Worm (Caenorhabditis elegans) whole organism, L3 larva: ENCODE results near the gene Y64H9A.2.

Source experiments
- R02D3.7 ChIP-seq: fragments of 150-350 bp; optimal IDR thresholded peaks from 2 replicates; lab custom pipeline; 2014; ENCODE audit warnings: missing biosample characterization, missing genetic modification characterization
- ZK546.5 ChIP-seq: sonication (generic microtip); optimal IDR thresholded peaks from 2 replicates; lab custom pipeline; 2017; ENCODE audit warnings: missing biosample characterization, missing genetic modification characterization
- aly-2 ChIP-seq: fragments of 150-350 bp; optimal IDR thresholded peaks from 2 replicates; lab custom pipeline; 2014; ENCODE audit warnings: missing biosample characterization, missing genetic modification characterization
- ama-1 ChIP-seq: fragments of 150-350 bp; optimal IDR thresholded peaks from 2 replicates; lab custom pipeline; 2018
- ceh-16 ChIP-seq: sonication (generic microtip); optimal IDR thresholded peaks from 2 replicates; lab custom pipeline; 2017; ENCODE audit warnings: missing biosample characterization, missing genetic modification characterization
- ceh-28 ChIP-seq: fragments of 150-350 bp; optimal IDR thresholded peaks from 2 replicates; lab custom pipeline; 2014; ENCODE audit warnings: missing biosample characterization, missing genetic modification reagents, missing genetic modification characterization
- ceh-82 ChIP-seq: fragments of 150-350 bp; optimal IDR thresholded peaks from 2 replicates; lab custom pipeline; 2014; ENCODE audit warnings: missing biosample characterization, missing genetic modification characterization
- ceh-9 ChIP-seq: sonication (generic microtip); optimal IDR thresholded peaks from 2 replicates; lab custom pipeline; 2018; ENCODE audit warnings: missing biosample characterization, missing genetic modification characterization
- daf-12 ChIP-seq: fragments of 150-350 bp; optimal IDR thresholded peaks from 2 replicates; lab custom pipeline; 2014; ENCODE audit warnings: missing biosample characterization, missing genetic modification reagents, missing genetic modification characterization
- egl-27 ChIP-seq: sonication (generic microtip); optimal IDR thresholded peaks from 4 replicates; lab custom pipeline; 2017; ENCODE audit warnings: missing biosample characterization, missing genetic modification reagents, missing genetic modification characterization
- egl-5 ChIP-seq: fragments of 150-350 bp; optimal IDR thresholded peaks from 2 replicates; lab custom pipeline; 2017; ENCODE audit warnings: missing biosample characterization, missing genetic modification reagents, missing genetic modification characterization, inconsistent platforms
- elt-1 ChIP-seq: fragments of 150-350 bp; optimal IDR thresholded peaks from 2 replicates; lab custom pipeline; 2014; ENCODE audit warnings: missing biosample characterization, missing genetic modification characterization
- elt-2 ChIP-seq: sonication (generic microtip); optimal IDR thresholded peaks from 2 replicates; lab custom pipeline; 2016; ENCODE audit warnings: missing genetic modification reagents, mild to moderate bottlenecking, missing genetic modification characterization, missing compliant biosample characterization
- elt-3 ChIP-seq, 3 experiments: fragments of 150-350 bp in 1 of 3; sonication (generic microtip) in 2 of 3; optimal IDR thresholded peaks; 2 replicates in 2 of 3; 4 replicates in 1 of 3; lab custom pipeline; 2014 to 2017; ENCODE audit warnings: missing biosample characterization in 3 of 3, missing genetic modification characterization in 3 of 3
- eor-1 ChIP-seq, 2 experiments: fragments of 150-350 bp; optimal IDR thresholded peaks; 2 replicates each; lab custom pipeline; 2014 to 2018; ENCODE audit warnings: missing biosample characterization in 2 of 2, missing genetic modification characterization in 2 of 2
- fkh-10 ChIP-seq: sonication (generic microtip); optimal IDR thresholded peaks from 2 replicates; lab custom pipeline; 2017; ENCODE audit warnings: missing biosample characterization, missing genetic modification reagents, missing genetic modification characterization
- fkh-2 ChIP-seq: fragments of 150-350 bp; optimal IDR thresholded peaks from 2 replicates; lab custom pipeline; 2014; ENCODE audit warnings: missing biosample characterization, missing genetic modification reagents, missing genetic modification characterization
- fos-1 ChIP-seq: fragments of 150-350 bp; optimal IDR thresholded peaks from 2 replicates; lab custom pipeline; 2014; ENCODE audit warnings: missing biosample characterization, missing genetic modification characterization
- hmg-11 ChIP-seq: sonication (generic microtip); optimal IDR thresholded peaks from 2 replicates; lab custom pipeline; 2016; ENCODE audit warnings: missing genetic modification characterization, missing compliant biosample characterization
- jun-1 ChIP-seq: fragments of 150-350 bp; optimal IDR thresholded peaks from 2 replicates; lab custom pipeline; 2014; ENCODE audit warnings: missing biosample characterization, missing genetic modification reagents, missing genetic modification characterization
- lin-15B ChIP-seq: fragments of 150-350 bp; optimal IDR thresholded peaks from 2 replicates; lab custom pipeline; 2014; ENCODE audit warnings: missing biosample characterization, missing genetic modification characterization
- lin-39 ChIP-seq: fragments of 150-350 bp; optimal IDR thresholded peaks from 2 replicates; lab custom pipeline; 2018; ENCODE audit warnings: missing biosample characterization, missing genetic modification reagents, missing genetic modification characterization
- lsy-12 ChIP-seq: sonication (generic microtip); optimal IDR thresholded peaks from 2 replicates; lab custom pipeline; 2016; ENCODE audit warnings: mild to moderate bottlenecking, missing genetic modification characterization, missing compliant biosample characterization
- mdl-1 ChIP-seq: fragments of 150-350 bp; optimal IDR thresholded peaks from 2 replicates; lab custom pipeline; 2014; ENCODE audit warnings: missing biosample characterization, missing genetic modification characterization
- mml-1 ChIP-seq: fragments of 150-350 bp; sonication (generic microtip); optimal IDR thresholded peaks from 3 replicates; lab custom pipeline; 2014; ENCODE audit warnings: missing biosample characterization, missing genetic modification characterization
- nfya-1 ChIP-seq: sonication (generic microtip); optimal IDR thresholded peaks from 2 replicates; lab custom pipeline; 2017; ENCODE audit warnings: missing genetic modification characterization, mild to moderate bottlenecking, missing compliant biosample characterization, antibody characterized with exemption, moderate library complexity; ENCODE audit not compliant: insufficient read depth
- nhr-11 ChIP-seq: fragments of 150-350 bp; optimal IDR thresholded peaks from 2 replicates; lab custom pipeline; 2014; ENCODE audit warnings: missing biosample characterization, missing genetic modification characterization
- nhr-12 ChIP-seq: fragments of 150-350 bp; optimal IDR thresholded peaks from 2 replicates; lab custom pipeline; 2014; ENCODE audit warnings: missing biosample characterization, missing genetic modification characterization
- nhr-23 ChIP-seq: fragments of 150-350 bp; optimal IDR thresholded peaks from 2 replicates; lab custom pipeline; 2014; ENCODE audit warnings: missing biosample characterization, missing genetic modification reagents, missing genetic modification characterization
- nhr-237 ChIP-seq: fragments of 150-350 bp; optimal IDR thresholded peaks from 2 replicates; lab custom pipeline; 2014; ENCODE audit warnings: missing biosample characterization, missing genetic modification characterization
- nhr-25 ChIP-seq: sonication (generic microtip); optimal IDR thresholded peaks from 2 replicates; lab custom pipeline; 2017; ENCODE audit warnings: missing biosample characterization, missing genetic modification characterization
- nhr-28 ChIP-seq: fragments of 150-350 bp; optimal IDR thresholded peaks from 2 replicates; lab custom pipeline; 2014; ENCODE audit warnings: missing biosample characterization, missing genetic modification characterization
- nhr-43 ChIP-seq: sonication (generic microtip); optimal IDR thresholded peaks from 2 replicates; lab custom pipeline; 2016; ENCODE audit warnings: mild to moderate bottlenecking, missing genetic modification characterization, missing compliant biosample characterization; ENCODE audit not compliant: poor library complexity, severe bottlenecking
- nhr-67 ChIP-seq: fragments of 150-350 bp; optimal IDR thresholded peaks from 2 replicates; lab custom pipeline; 2014; ENCODE audit warnings: missing biosample characterization, missing genetic modification characterization
- nhr-76 ChIP-seq: fragments of 150-350 bp; sonication (generic microtip); optimal IDR thresholded peaks from 5 replicates; lab custom pipeline; 2014; ENCODE audit warnings: missing biosample characterization, missing genetic modification characterization
- nhr-77 ChIP-seq: fragments of 150-350 bp; optimal IDR thresholded peaks from 2 replicates; lab custom pipeline; 2014; ENCODE audit warnings: missing biosample characterization, missing genetic modification characterization
- pha-4 ChIP-seq: fragments of 150-350 bp; optimal IDR thresholded peaks from 2 replicates; lab custom pipeline; 2014; ENCODE audit warnings: missing biosample characterization, missing genetic modification reagents, missing genetic modification characterization
- pqm-1 ChIP-seq: fragments of 150-350 bp; optimal IDR thresholded peaks from 2 replicates; lab custom pipeline; 2017; ENCODE audit warnings: missing biosample characterization, missing genetic modification characterization, inconsistent platforms
- sea-2 ChIP-seq: fragments of 150-350 bp; sonication (generic microtip); optimal IDR thresholded peaks from 4 replicates; lab custom pipeline; 2014; ENCODE audit warnings: missing biosample characterization, missing genetic modification reagents, missing genetic modification characterization
- skn-1 ChIP-seq: fragments of 150-350 bp; optimal IDR thresholded peaks from 2 replicates; lab custom pipeline; 2014; ENCODE audit warnings: missing biosample characterization, missing genetic modification characterization
- snpc-4 ChIP-seq: fragments of 150-350 bp; optimal IDR thresholded peaks from 2 replicates; lab custom pipeline; 2014; ENCODE audit warnings: missing biosample characterization, missing genetic modification characterization
- tbx-2 ChIP-seq: sonication (generic microtip); optimal IDR thresholded peaks from 2 replicates; lab custom pipeline; 2016; ENCODE audit warnings: mild to moderate bottlenecking, missing genetic modification characterization, missing compliant biosample characterization
- unc-39 ChIP-seq: sonication (generic microtip); optimal IDR thresholded peaks from 4 replicates; lab custom pipeline; 2017; ENCODE audit warnings: missing biosample characterization, missing genetic modification characterization
- unc-62 ChIP-seq: fragments of 150-350 bp; sonication (generic microtip); optimal IDR thresholded peaks from 4 replicates; lab custom pipeline; 2014; ENCODE audit warnings: missing biosample characterization, missing genetic modification reagents, missing genetic modification characterization
- zag-1 ChIP-seq: fragments of 150-350 bp; optimal IDR thresholded peaks from 2 replicates; lab custom pipeline; 2014; ENCODE audit warnings: missing biosample characterization, missing genetic modification characterization
- ztf-11 ChIP-seq: fragments of 150-350 bp; optimal IDR thresholded peaks from 2 replicates; lab custom pipeline; 2014; ENCODE audit warnings: missing biosample characterization, missing genetic modification characterization
- ztf-4 ChIP-seq: fragments of 150-350 bp; optimal IDR thresholded peaks from 2 replicates; lab custom pipeline; 2014; ENCODE audit warnings: missing biosample characterization, missing genetic modification characterization

Y64H9A.2 gene

ce11 chrX:5085465-5085864 lies 41.7 kb downstream of the Y64H9A.2 start:
- TF ChIP-seq unc-39 (peak; percentile 61), nhr-43 (tag; lab: Kevin White, UChicago) (peak; percentile 86), nhr-25 (tag; lab: Kevin White, UChicago) (peak; percentile 60), sea-2 (GFP tag; lab: Kevin White, UChicago) (peak; percentile 3), egl-27 (peak; percentile 85), tbx-2 (tag; lab: Kevin White, UChicago) (peak; percentile 84), jun-1 (tag; lab: Kevin White, UChicago) (peak; percentile 64), ceh-82 (tag; lab: Kevin White, UChicago) (peak; percentile 36), lsy-12 (peak; percentile 86), ZK546.5 (tag; lab: Kevin White, UChicago) (no peak), aly-2 (tag; lab: Kevin White, UChicago) (peak; percentile 16), R02D3.7 (peak; percentile 39), hmg-11 (tag; lab: Kevin White, UChicago) (peak; percentile 89), nhr-77 (peak; percentile 67), pha-4 (tag; lab: Kevin White, UChicago) (peak; percentile 75), nhr-76 (tag; lab: Kevin White, UChicago) (peak; percentile 23), elt-2 (tag; lab: Kevin White, UChicago) (peak; percentile 78), nhr-237 (tag; lab: Kevin White, UChicago) (no peak), eor-1 (tag; optimal IDR thresholded peaks at IDR 0.05; lab: Kevin White, UChicago) (peak in 1 of 2 experiments; percentile 37), ama-1 (lab: Kevin White, UChicago) (no peak), nhr-67 (tag; lab: Kevin White, UChicago) (no peak), skn-1 (tag; lab: Kevin White, UChicago) (peak; percentile 52), nhr-12 (tag; lab: Kevin White, UChicago) (no peak), fkh-10 (GFP tag; lab: Kevin White, UChicago) (no peak), zag-1 (no peak), fos-1 (peak; percentile 29), daf-12 (no peak), snpc-4 (tag; lab: Kevin White, UChicago) (peak; percentile 26), ceh-9 (tag; lab: Kevin White, UChicago) (no peak), pqm-1 (tag; lab: Kevin White, UChicago) (no peak), elt-3 (tag; optimal IDR thresholded peaks at IDR 0.05; lab: Kevin White, UChicago) (peak in 1 of 3 experiments; percentile 40), mdl-1 (tag; lab: Kevin White, UChicago) (no peak), ztf-4 (no peak), mml-1 (tag; lab: Kevin White, UChicago) (peak; percentile 10), nhr-23 (tag; lab: Kevin White, UChicago) (peak; percentile 45), lin-15B (peak; percentile 26), nfya-1 (tag; lab: Kevin White, UChicago) (peak; percentile 80), egl-5 (tag; lab: Kevin White, UChicago) (peak; percentile 57), ztf-11 (tag; lab: Kevin White, UChicago) (peak; percentile 48), ceh-16 (tag; lab: Kevin White, UChicago) (no peak), nhr-28 (tag; lab: Kevin White, UChicago) (no peak), unc-62 (GFP tag; lab: Kevin White, UChicago) (peak; percentile 17), elt-1 (no peak), lin-39 (tag; lab: Kevin White, UChicago) (peak; percentile 84), fkh-2 (tag; lab: Kevin White, UChicago) (no peak), ceh-28 (tag; lab: Kevin White, UChicago) (peak; percentile 28), nhr-11 (tag; lab: Kevin White, UChicago) (peak; percentile 72)
